Worm (Caenorhabditis elegans): ENCODE results near the gene txt-13.

Gene txt-13

ce11 chrII:10569498-10569897, 904 bp upstream of the txt-13 start:
- no peak for TF ChIP-seq dao-5 (tag; optimal IDR thresholded peaks at IDR 0.05)
- TF ChIP-seq him-1 (tag; optimal IDR thresholded peaks at IDR 0.05): no peak
- no peak for TF ChIP-seq W03F9.2 (tag; optimal IDR thresholded peaks at IDR 0.05)

ce11 chrII:10571967-10572366, 1.6 kb downstream of the txt-13 start, which contains the start of gene C06A1.3:
C06A1.3 (plus strand) TSS chrII:10572267.
- TF ChIP-seq him-1 (tag; optimal IDR thresholded peaks at IDR 0.05): no peak
- no peak for TF ChIP-seq W03F9.2 (tag; optimal IDR thresholded peaks at IDR 0.05)
- no peak for TF ChIP-seq dao-5 (tag; optimal IDR thresholded peaks at IDR 0.05)

- TF ChIP-seq him-1 (tag; optimal IDR thresholded peaks at IDR 0.05): no peak
- TF ChIP-seq dao-5 (tag; optimal IDR thresholded peaks at IDR 0.05): no peak
- no peak for TF ChIP-seq W03F9.2 (tag; optimal IDR thresholded peaks at IDR 0.05)
Measured at ce11 chrII:10574177-10574576, 3.8 kb downstream of the txt-13 start.

ce11 chrII:10578843-10579430, 8.5 kb downstream of the txt-13 start, which contains the start of gene rpb-6:
rpb-6 (plus strand) TSS chrII:10579380.
- TF ChIP-seq him-1 (tag; optimal IDR thresholded peaks at IDR 0.05) (no peak), W03F9.2 (tag; optimal IDR thresholded peaks at IDR 0.05) (no peak), dao-5 (tag; optimal IDR thresholded peaks at IDR 0.05) (no peak)

- TF ChIP-seq him-1 (tag; optimal IDR thresholded peaks at IDR 0.05): no peak
- TF ChIP-seq W03F9.2 (tag; optimal IDR thresholded peaks at IDR 0.05): no peak
- no peak for TF ChIP-seq dao-5 (tag; optimal IDR thresholded peaks at IDR 0.05)
Measured at ce11 chrII:10579655-10580054, 9.3 kb downstream of the txt-13 start, which contains the start of gene dohh-1. dohh-1 (plus strand) TSS chrII:10579955.

- TF ChIP-seq him-1 (tag; optimal IDR thresholded peaks at IDR 0.05) (no peak), W03F9.2 (tag; optimal IDR thresholded peaks at IDR 0.05) (no peak), dao-5 (tag; optimal IDR thresholded peaks at IDR 0.05) (no peak)
Measured at ce11 chrII:10580833-10581232, 10.4 kb downstream of the txt-13 start, which contains the start of gene dap-3. dap-3 (plus strand) TSS chrII:10581133.

ce11 chrII:10582318-10582717, 11.9 kb downstream of the txt-13 start, which contains the start of gene mrps-22:
mrps-22 (plus strand) TSS chrII:10582618.
- TF ChIP-seq dao-5 (tag; optimal IDR thresholded peaks at IDR 0.05): no peak
- TF ChIP-seq W03F9.2 (tag; optimal IDR thresholded peaks at IDR 0.05): no peak
- no peak for TF ChIP-seq him-1 (tag; optimal IDR thresholded peaks at IDR 0.05)

ce11 chrII:10584036-10584435, 13.6 kb downstream of the txt-13 start, which contains the start of gene algn-9:
algn-9 (plus strand) TSS chrII:10584336.
- no peak for TF ChIP-seq him-1 (tag; optimal IDR thresholded peaks at IDR 0.05)
- TF ChIP-seq W03F9.2 (tag; optimal IDR thresholded peaks at IDR 0.05): no peak
- TF ChIP-seq dao-5 (tag; optimal IDR thresholded peaks at IDR 0.05): no peak

- TF ChIP-seq dao-5 (tag; optimal IDR thresholded peaks at IDR 0.05): no peak
- TF ChIP-seq W03F9.2 (tag; optimal IDR thresholded peaks at IDR 0.05): no peak
- TF ChIP-seq him-1 (tag; optimal IDR thresholded peaks at IDR 0.05): no peak
Measured at ce11 chrII:10587742-10588141, 17.3 kb downstream of the txt-13 start, which contains the start of gene crn-3. crn-3 (plus strand) TSS chrII:10588042.

ce11 chrII:10592452-10592851, 22.1 kb downstream of the txt-13 start, which contains the start of gene crn-5:
crn-5 (plus strand) TSS chrII:10592752.
- TF ChIP-seq him-1 (tag; optimal IDR thresholded peaks at IDR 0.05) (no peak), dao-5 (tag; optimal IDR thresholded peaks at IDR 0.05) (no peak), W03F9.2 (tag; optimal IDR thresholded peaks at IDR 0.05) (no peak)

- TF ChIP-seq dao-5 (tag; optimal IDR thresholded peaks at IDR 0.05): no peak
- no peak for TF ChIP-seq him-1 (tag; optimal IDR thresholded peaks at IDR 0.05)
- TF ChIP-seq W03F9.2 (tag; optimal IDR thresholded peaks at IDR 0.05): no peak
Measured at ce11 chrII:10594312-10594711, 23.9 kb downstream of the txt-13 start.

- no peak for TF ChIP-seq him-1 (tag; optimal IDR thresholded peaks at IDR 0.05)
Measured at ce11 chrII:10594758-10595157, 24.4 kb downstream of the txt-13 start, which contains the start of gene C14A4.6. C14A4.6 (minus strand) TSS chrII:10594776.

- TF ChIP-seq W03F9.2 (tag; optimal IDR thresholded peaks at IDR 0.05): no peak
- no peak for TF ChIP-seq dao-5 (tag; optimal IDR thresholded peaks at IDR 0.05)
- no peak for TF ChIP-seq him-1 (tag; optimal IDR thresholded peaks at IDR 0.05)
Measured at ce11 chrII:10596462-10596861, 26.1 kb downstream of the txt-13 start, which contains the start of gene C14A4.7. C14A4.7 (minus strand) TSS chrII:10596562.

- TF ChIP-seq W03F9.2 (tag; optimal IDR thresholded peaks at IDR 0.05): no peak
- TF ChIP-seq dao-5 (tag; optimal IDR thresholded peaks at IDR 0.05): no peak
- TF ChIP-seq him-1 (tag; optimal IDR thresholded peaks at IDR 0.05): no peak
Measured at ce11 chrII:10598039-10598438, 27.6 kb downstream of the txt-13 start, which contains the start of gene C14A4.8. C14A4.8 (minus strand) TSS chrII:10598139.
